Fruit fly (Drosophila melanogaster): ENCODE data around the gene Elo68beta.

Gene Elo68beta

DNA sequence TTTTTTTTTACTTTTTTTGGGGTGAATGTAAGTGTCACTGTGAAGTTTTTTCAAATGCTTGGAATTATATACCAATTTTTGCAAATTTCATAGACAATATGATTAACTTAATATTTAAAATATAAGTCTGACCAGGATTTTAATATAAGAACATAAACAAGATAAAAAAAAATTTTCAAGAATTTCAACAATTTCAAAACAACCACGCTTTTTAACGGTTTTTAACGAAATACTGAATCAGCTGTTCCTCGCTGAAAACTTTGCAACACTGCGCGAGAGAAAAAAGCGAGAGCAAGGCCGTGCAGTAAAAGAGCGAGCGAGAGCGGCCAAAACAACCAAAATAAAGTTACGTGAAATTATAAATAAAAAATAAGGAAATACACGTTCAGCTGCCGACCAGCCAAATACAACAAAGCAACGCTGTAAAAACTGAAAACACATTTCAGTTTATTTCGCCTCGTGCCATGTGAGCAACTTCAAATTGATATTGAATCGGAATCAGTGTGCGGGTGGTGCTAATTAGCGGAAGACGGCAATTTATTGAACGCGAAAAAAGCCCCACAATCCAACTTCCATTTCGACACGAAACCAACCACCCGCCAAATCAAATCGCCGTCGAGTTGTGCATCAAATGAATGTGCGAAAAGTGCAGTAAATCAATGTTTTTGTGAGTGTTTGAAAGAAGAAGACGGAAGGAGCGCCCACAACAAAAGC is 5.1 kb downstream of the Elo68beta start, which contains the start of the genes CG46439, Iyd and CG33947 (continued):
- TF ChIP-seq lab (GFP tag; optimal IDR thresholded peaks at IDR 0.05), result peak; percentile 35
- TF ChIP-seq danr (GFP tag; IDR thresholded peaks at IDR 0.05), result no peak
- peak; percentile 89 to 92 for TF ChIP-seq Trl (optimal IDR thresholded peaks at IDR 0.05)
- TF ChIP-seq Trl (GFP tag; optimal IDR thresholded peaks at IDR 0.05), result peak; percentile 60
- TF ChIP-seq stc (GFP tag; IDR thresholded peaks at IDR 0.05), result no peak
- no peak for TF ChIP-seq bigmax (GFP tag; optimal IDR thresholded peaks at IDR 0.05)
- no peak for TF ChIP-seq h (optimal IDR thresholded peaks at IDR 0.05)
- no peak for TF ChIP-seq CG7839 (tag; optimal IDR thresholded peaks at IDR 0.05)
- no peak for TF ChIP-seq CG16815 (GFP tag; optimal IDR thresholded peaks at IDR 0.05)
- no peak for TF ChIP-seq ssp (GFP tag; IDR thresholded peaks at IDR 0.05)
- TF ChIP-seq wdn (GFP tag; IDR thresholded peaks at IDR 0.05), result no peak
- no peak for TF ChIP-seq hkb (optimal IDR thresholded peaks at IDR 0.05)
- peak; percentile 37; the same call in 1 of the 2 replicates for TF ChIP-seq hkb (GFP tag; IDR thresholded peaks at IDR 0.05)
- TF ChIP-seq Doc2 (GFP tag; IDR thresholded peaks at IDR 0.05), result no peak
- no peak for TF ChIP-seq CG11398 (GFP tag; optimal IDR thresholded peaks at IDR 0.05)
- no peak for TF ChIP-seq BEAF-32 (GFP tag; optimal IDR thresholded peaks at IDR 0.05)
- no peak for TF ChIP-seq CG2129 (GFP tag; IDR thresholded peaks at IDR 0.05; ENCODE audit: partially characterized antibody)
- peak; percentile 56; the same call in 2 of the 3 replicates for TF ChIP-seq CG34224 (GFP tag; IDR thresholded peaks at IDR 0.05; ENCODE audit: partially characterized antibody)
- 0 out of 3 replicates have a peak, but pooled peaks have one; percentile 19 for TF ChIP-seq C15 (GFP tag; IDR thresholded peaks at IDR 0.05)
- TF ChIP-seq kah (GFP tag; optimal IDR thresholded peaks at IDR 0.05), result no peak
- peak; percentile 14 for TF ChIP-seq CG17359 (tag; optimal IDR thresholded peaks at IDR 0.05)
- TF ChIP-seq Hmx (GFP tag; optimal IDR thresholded peaks at IDR 0.05), result no peak
- TF ChIP-seq dati (GFP tag; IDR thresholded peaks at IDR 0.05), result no peak
- TF ChIP-seq kni (GFP tag; optimal IDR thresholded peaks at IDR 0.05), result peak; percentile 39
- TF ChIP-seq trem (tag; optimal IDR thresholded peaks at IDR 0.05), result peak; percentile 18
- peak; percentile 34 for TF ChIP-seq Ets97D (GFP tag; optimal IDR thresholded peaks at IDR 0.05)
- peak; percentile 32 for TF ChIP-seq CG9797 (GFP tag; optimal IDR thresholded peaks at IDR 0.05)
- TF ChIP-seq zfh1 (GFP tag; IDR thresholded peaks at IDR 0.05), result 0 out of 3 replicates have a peak, but pooled peaks have one; percentile 32
- peak; percentile 71 for TF ChIP-seq Drgx (GFP tag; IDR thresholded peaks at IDR 0.05)
- peak; percentile 23 for TF ChIP-seq CTCF (GFP tag; optimal IDR thresholded peaks at IDR 0.05)
- peak; percentile 38; the same call in 1 of the 2 replicates for TF ChIP-seq CG4360 (GFP tag; IDR thresholded peaks at IDR 0.05)
- TF ChIP-seq gcm (GFP tag; optimal IDR thresholded peaks at IDR 0.05), result peak; percentile 54
- TF ChIP-seq CG11723 (GFP tag; optimal IDR thresholded peaks at IDR 0.05), result no peak
- TF ChIP-seq HLH54F (GFP tag; optimal IDR thresholded peaks at IDR 0.05), result peak; percentile 0
- no peak for TF ChIP-seq CG5180 (GFP tag; optimal IDR thresholded peaks at IDR 0.05)
- peak in 1 of 2 experiments; percentile 87 for TF ChIP-seq Pdp1 (GFP tag; optimal IDR thresholded peaks at IDR 0.05)
- 0 out of 2 replicates have a peak, but pooled peaks have one; percentile 28 for TF ChIP-seq ato (GFP tag; IDR thresholded peaks at IDR 0.05; ENCODE audit: partially characterized antibody)
- TF ChIP-seq Vsx1 (GFP tag; optimal IDR thresholded peaks at IDR 0.05), result peak; percentile 85
- peak; percentile 58 for TF ChIP-seq Hand (GFP tag; optimal IDR thresholded peaks at IDR 0.05)
- peak; percentile 46 for TF ChIP-seq Deaf1 (tag; optimal IDR thresholded peaks at IDR 0.05)
- peak; percentile 38 for TF ChIP-seq CG13296 (GFP tag; optimal IDR thresholded peaks at IDR 0.05)
- TF ChIP-seq Asciz (GFP tag; optimal IDR thresholded peaks at IDR 0.05), result peak; percentile 9
- TF ChIP-seq grau (tag; optimal IDR thresholded peaks at IDR 0.05), result peak; percentile 2
- TF ChIP-seq oc (tag; optimal IDR thresholded peaks at IDR 0.05), result no peak
- TF ChIP-seq Scr (GFP tag; IDR thresholded peaks at IDR 0.05; ENCODE audit: partially characterized antibody), result peak; percentile 22; the same call in 1 of the 2 replicates
- no peak for TF ChIP-seq Nf-YA (GFP tag; IDR thresholded peaks at IDR 0.05)
- TF ChIP-seq ci (GFP tag; IDR thresholded peaks at IDR 0.05), result peak; percentile 4; the same call in 1 of the 3 replicates
- no peak for TF ChIP-seq HLHmδ (GFP tag; optimal IDR thresholded peaks at IDR 0.05)
- TF ChIP-seq bsh (GFP tag; optimal IDR thresholded peaks at IDR 0.05), result peak in 1 of 2 experiments; percentile 77
